Fruit fly (Drosophila melanogaster) whole organism, prepupa: ENCODE results near the gene slou.

Experiments used
- Sox14 ChIP-seq: fragments of 200-800 bp; sonication (Bioruptor generic); optimal IDR thresholded peaks from 3 replicates; lab custom pipeline; 2016; ENCODE audit warnings: missing biosample characterization, missing genetic modification characterization
- lz ChIP-seq: fragments of 200-800 bp; sonication (Bioruptor generic); optimal IDR thresholded peaks from 3 replicates; lab custom pipeline; 2016; ENCODE audit warnings: missing biosample characterization, missing genetic modification characterization

DNA sequence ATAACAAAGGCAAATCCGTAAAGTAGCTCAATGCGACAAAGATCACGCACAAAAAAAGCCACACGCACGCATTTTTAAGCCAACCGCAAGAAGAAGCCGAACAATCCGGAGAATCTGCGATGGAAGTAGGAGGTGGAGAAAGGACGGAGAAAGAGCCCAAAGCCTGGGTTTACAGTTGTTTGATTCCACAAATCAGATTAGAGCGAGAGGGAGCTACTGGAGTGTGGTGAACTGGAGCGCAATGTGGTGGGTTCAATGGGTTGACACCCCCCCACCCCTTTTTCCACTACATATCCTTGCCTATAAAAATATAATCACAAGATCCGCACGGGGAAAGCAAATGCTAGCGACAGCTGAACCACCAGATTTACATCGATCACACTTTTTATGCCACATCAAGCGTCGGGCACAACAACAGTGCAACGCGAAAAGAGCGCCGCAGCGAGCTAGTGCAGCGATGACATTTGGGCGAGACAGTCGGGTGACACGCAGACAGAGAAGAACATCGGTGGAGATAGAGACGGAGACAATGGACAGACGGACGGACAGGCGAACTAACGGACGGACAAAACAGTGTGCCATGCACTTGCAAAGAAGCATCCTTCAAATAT lies 36.9 kb upstream of the slou start:
- TF ChIP-seq Sox14 (GFP tag; lab: Kevin White, UChicago): no peak
- no peak for TF ChIP-seq lz (GFP tag; lab: Kevin White, UChicago)
